Fruit fly (Drosophila melanogaster) whole organism, prepupa: ENCODE results near the gene TwdlP.

ENCODE experiments used
- CG11762 ChIP-seq: fragments of 200-800 bp; sonication (Bioruptor generic); optimal IDR thresholded peaks from 3 replicates; lab custom pipeline; 2016; ENCODE audit warnings: missing biosample characterization, missing genetic modification characterization; ENCODE audit not compliant: insufficient read depth
- CG15336 ChIP-seq: fragments of 200-800 bp; sonication (Bioruptor generic); IDR thresholded peaks from 2 replicates; pipeline ENCODE4 v1.3.6; 2022; ENCODE audit warnings: missing biosample characterization, missing genetic modification characterization
- CG3032 ChIP-seq: fragments of 200-800 bp; optimal IDR thresholded peaks from 2 replicates; lab custom pipeline; 2019; ENCODE audit warnings: missing biosample characterization, mild to moderate bottlenecking, missing genetic modification characterization, moderate library complexity
- CG34406 ChIP-seq: fragments of 200-800 bp; sonication (Bioruptor generic); optimal IDR thresholded peaks from 3 replicates; lab custom pipeline; 2016; ENCODE audit warnings: missing biosample characterization, missing genetic modification characterization
- Ets96B ChIP-seq: fragments of 200-800 bp; optimal IDR thresholded peaks from 2 replicates; lab custom pipeline; 2019; ENCODE audit warnings: missing biosample characterization, mild to moderate bottlenecking, missing genetic modification characterization, moderate library complexity
- Hr38 ChIP-seq: sonication (Bioruptor generic); optimal IDR thresholded peaks from 2 replicates; lab custom pipeline; 2016; ENCODE audit warnings: missing biosample characterization, missing genetic modification characterization
- Lpt ChIP-seq: fragments of 200-800 bp; sonication (Bioruptor generic); optimal IDR thresholded peaks from 3 replicates; lab custom pipeline; 2016; ENCODE audit warnings: missing biosample characterization, missing genetic modification characterization

DNA sequence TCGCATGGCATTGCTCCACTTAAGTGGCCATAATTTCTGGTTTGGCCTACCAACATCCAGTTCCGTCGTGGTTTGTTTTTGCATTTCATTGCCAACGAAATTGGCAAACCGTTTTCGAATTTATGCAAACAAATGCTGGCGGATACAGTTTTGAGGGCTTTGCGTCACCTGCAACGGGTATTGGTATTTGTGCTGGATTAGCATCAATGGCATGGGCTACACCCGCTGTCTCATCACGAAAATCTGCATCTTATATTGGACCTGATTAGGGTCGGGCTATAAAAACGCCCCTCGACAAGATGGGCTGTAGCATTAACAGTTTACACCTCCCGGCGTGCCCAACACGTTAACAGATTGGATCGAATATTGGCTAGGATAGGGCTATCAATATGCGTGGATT lies 35.0 kb upstream of the TwdlP start, which contains the start of gene Tb:
- TF ChIP-seq CG11762 (GFP tag; lab: Kevin White, UChicago): no peak
- no peak for TF ChIP-seq CG15336
- no peak for TF ChIP-seq Hr38 (GFP tag; lab: Kevin White, UChicago)
- no peak for TF ChIP-seq CG34406 (GFP tag; lab: Kevin White, UChicago)
- TF ChIP-seq CG3032: no peak
- no peak for TF ChIP-seq Lpt (GFP tag; lab: Kevin White, UChicago)
- no peak for TF ChIP-seq Ets96B (tag; lab: Kevin White, UChicago)
